Fruit fly (Drosophila melanogaster): Measurements from ENCODE around the gene chico.
A peak's percentile ranks its signal among the peaks of the same experiment; 100 is the strongest.

chico gene

DNA sequence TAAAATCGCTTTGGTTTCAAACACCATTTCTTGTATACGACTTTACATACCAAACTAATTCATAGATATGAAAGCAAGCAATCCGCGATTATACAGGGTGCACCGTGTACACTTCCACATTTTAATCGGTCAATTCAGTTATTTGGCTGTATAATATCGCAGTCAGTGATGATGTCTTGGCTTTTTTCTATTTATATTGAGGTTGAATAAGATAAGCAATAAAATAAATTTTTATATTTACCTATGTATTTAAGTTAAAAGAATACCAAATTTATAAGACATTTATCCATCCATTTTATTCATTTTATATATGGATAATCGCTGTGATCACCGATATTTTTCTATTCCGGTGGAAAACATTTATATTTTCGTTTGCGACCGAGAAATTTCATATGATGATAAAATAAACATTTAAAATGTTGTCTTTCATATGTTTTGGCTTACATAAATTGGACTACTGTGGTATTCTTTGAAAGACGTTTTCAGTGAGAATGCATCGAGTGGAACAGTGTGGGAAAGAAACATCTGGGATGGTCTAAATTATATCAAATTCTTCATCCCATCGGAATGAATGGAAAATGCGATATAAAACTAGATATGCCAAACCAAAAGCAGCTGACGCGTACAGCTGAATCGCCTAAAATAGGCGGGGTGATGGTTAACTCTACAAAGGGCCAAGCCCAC lies 20.0 kb downstream of the chico start, which contains the start of gene CG5708 (continued):
- TF ChIP-seq CG3281 (GFP tag; optimal IDR thresholded peaks at IDR 0.05) = no peak
- no peak for TF ChIP-seq Asciz (GFP tag; optimal IDR thresholded peaks at IDR 0.05)
- TF ChIP-seq CG34422 (GFP tag; IDR thresholded peaks at IDR 0.05) = no peak
- TF ChIP-seq ham (GFP tag; IDR thresholded peaks at IDR 0.05) = no peak
- TF ChIP-seq sob (GFP tag; IDR thresholded peaks at IDR 0.05) = 0 out of 2 replicates have a peak, but pooled peaks have one; percentile 39
- no peak for TF ChIP-seq CG2202 (tag; optimal IDR thresholded peaks at IDR 0.05)
- TF ChIP-seq dmrt99B (tag; optimal IDR thresholded peaks at IDR 0.05) = no peak
- no peak for TF ChIP-seq Atf-2 (GFP tag; optimal IDR thresholded peaks at IDR 0.05)
- TF ChIP-seq CG1024 (GFP tag; IDR thresholded peaks at IDR 0.05) = peak; percentile 96
- TF ChIP-seq CG10209 (GFP tag; optimal IDR thresholded peaks at IDR 0.05) = no peak
- no peak for TF ChIP-seq Fer2 (tag; optimal IDR thresholded peaks at IDR 0.05)
- no peak for TF ChIP-seq ac (GFP tag; optimal IDR thresholded peaks at IDR 0.05)
- TF ChIP-seq CG9609 (GFP tag; optimal IDR thresholded peaks at IDR 0.05) = no peak
- no peak for TF ChIP-seq Ssrp (tag; optimal IDR thresholded peaks at IDR 0.05)
- no peak for TF ChIP-seq jigr1 (GFP tag; IDR thresholded peaks at IDR 0.05)
- TF ChIP-seq CG9727 (GFP tag; optimal IDR thresholded peaks at IDR 0.05) = no peak
- no peak for TF ChIP-seq Jarid2 (GFP tag; optimal IDR thresholded peaks at IDR 0.05)
- peak; percentile 57; the same call in 1 of the 2 replicates for TF ChIP-seq inv (GFP tag; IDR thresholded peaks at IDR 0.05; ENCODE audit: partially characterized antibody)
- no peak for TF ChIP-seq otp (GFP tag; IDR thresholded peaks at IDR 0.05)
- TF ChIP-seq CG16779 (GFP tag; IDR thresholded peaks at IDR 0.05) = no peak
- TF ChIP-seq ro (GFP tag; IDR thresholded peaks at IDR 0.05) = no peak
- peak; percentile 1 for TF ChIP-seq caup (GFP tag; optimal IDR thresholded peaks at IDR 0.05; ENCODE audit: severe bottlenecking)
- peak; percentile 68; the same call in 1 of the 2 replicates for TF ChIP-seq amos (GFP tag; IDR thresholded peaks at IDR 0.05; ENCODE audit: partially characterized antibody)
- no peak for TF ChIP-seq CG1647 (GFP tag; optimal IDR thresholded peaks at IDR 0.05)
- no peak for TF ChIP-seq dm (GFP tag; optimal IDR thresholded peaks at IDR 0.05)
- no peak for TF ChIP-seq CG34376 (GFP tag; optimal IDR thresholded peaks at IDR 0.05)
- TF ChIP-seq CG4617 (GFP tag; optimal IDR thresholded peaks at IDR 0.05; ENCODE audit: borderline replicate concordance) = peak; percentile 73
- TF ChIP-seq B-H2 (GFP tag; optimal IDR thresholded peaks at IDR 0.05) = peak; percentile 35
- TF ChIP-seq luna (GFP tag; optimal IDR thresholded peaks at IDR 0.05) = no peak
- no peak for TF ChIP-seq CG2129 (GFP tag; IDR thresholded peaks at IDR 0.05; ENCODE audit: partially characterized antibody)
- TF ChIP-seq bcd (GFP tag; optimal IDR thresholded peaks at IDR 0.05) = no peak
- peak; percentile 24 for TF ChIP-seq Sox100B (GFP tag; optimal IDR thresholded peaks at IDR 0.05)
- no peak for TF ChIP-seq HmgD (GFP tag; optimal IDR thresholded peaks at IDR 0.05)
- no peak for TF ChIP-seq lbe (GFP tag; optimal IDR thresholded peaks at IDR 0.05)
- peak; percentile 86 for TF ChIP-seq pfk (GFP tag; optimal IDR thresholded peaks at IDR 0.05)
- TF ChIP-seq al (GFP tag; IDR thresholded peaks at IDR 0.05) = no peak
- TF ChIP-seq C15 (GFP tag; IDR thresholded peaks at IDR 0.05) = no peak
- no peak for TF ChIP-seq pnt (GFP tag; optimal IDR thresholded peaks at IDR 0.05)
- peak; percentile 99 for TF ChIP-seq CG30020 (tag; optimal IDR thresholded peaks at IDR 0.05)
- peak; percentile 70 for TF ChIP-seq CG12659 (GFP tag; optimal IDR thresholded peaks at IDR 0.05)
- TF ChIP-seq unc-4 (GFP tag; IDR thresholded peaks at IDR 0.05; ENCODE audit: partially characterized antibody) = peak; percentile 47; the same call in 1 of the 2 replicates
- peak; percentile 5 for TF ChIP-seq HLH54F (GFP tag; optimal IDR thresholded peaks at IDR 0.05)
- peak; percentile 36 for TF ChIP-seq Lhr (GFP tag; optimal IDR thresholded peaks at IDR 0.05)
- TF ChIP-seq knrl (GFP tag; IDR thresholded peaks at IDR 0.05; ENCODE audit: partially characterized antibody) = peak; percentile 50; the same call in 2 of the 3 replicates
- peak; percentile 66 for TF ChIP-seq nmo (GFP tag; optimal IDR thresholded peaks at IDR 0.05)
- peak; percentile 32; the same call in 1 of the 3 replicates for TF ChIP-seq CG6791 (GFP tag; IDR thresholded peaks at IDR 0.05; ENCODE audit: partially characterized antibody)
- TF ChIP-seq hbn (GFP tag; IDR thresholded peaks at IDR 0.05; ENCODE audit: partially characterized antibody) = peak; percentile 30; the same call in 1 of the 2 replicates
- no peak for TF ChIP-seq H2.0 (GFP tag; IDR thresholded peaks at IDR 0.05)
